Fruit fly (Drosophila melanogaster) whole organism, embryonic: ENCODE results near the gene mRpL10.

Source experiments
- ATbp ChIP-seq: fragments of 200-800 bp; sonication (Bioruptor generic); optimal IDR thresholded peaks from 2 replicates; lab custom pipeline; 2017; ENCODE audit warnings: missing biosample characterization, mild to moderate bottlenecking, missing genetic modification characterization, missing genetic modification reagents
- Ada2b ChIP-seq: fragments of 200-800 bp; sonication (Bioruptor generic); IDR thresholded peaks from 2 replicates; pipeline ENCODE4 v1.3.6; 2022; ENCODE audit warnings: missing biosample characterization, missing genetic modification characterization
- Aef1 ChIP-seq: fragments of 200-800 bp; sonication (Bioruptor generic); IDR thresholded peaks from 3 replicates; pipeline ENCODE4 v1.3.6; 2022; ENCODE audit warnings: missing biosample characterization, missing genetic modification characterization
- Bgb ChIP-seq: fragments of 200-800 bp; sonication (Bioruptor generic); IDR thresholded peaks from 2 replicates; pipeline ENCODE4 v1.3.6; 2022; ENCODE audit warnings: missing biosample characterization, missing genetic modification characterization; ENCODE audit not compliant: partially characterized antibody
- C15 ChIP-seq: fragments of 200-800 bp; sonication (Bioruptor generic); IDR thresholded peaks from 3 replicates; pipeline ENCODE4 v1.3.6; 2022; ENCODE audit warnings: missing biosample characterization, missing genetic modification characterization
- CG12104 ChIP-seq: fragments of 200-800 bp; sonication (Bioruptor generic); optimal IDR thresholded peaks from 3 replicates; lab custom pipeline; 2016; ENCODE audit warnings: missing biosample characterization, missing genetic modification characterization
- CG12391 ChIP-seq: fragments of 200-800 bp; sonication (Bioruptor generic); optimal IDR thresholded peaks from 3 replicates; lab custom pipeline; 2018; ENCODE audit warnings: missing biosample characterization, mild to moderate bottlenecking, missing genetic modification characterization, moderate library complexity
- CG16863 ChIP-seq: fragments of 200-800 bp; sonication (Bioruptor generic); optimal IDR thresholded peaks from 3 replicates; lab custom pipeline; 2016; ENCODE audit warnings: missing biosample characterization, missing genetic modification characterization
- CG17385 ChIP-seq: fragments of 200-800 bp; sonication (Bioruptor generic); optimal IDR thresholded peaks from 3 replicates; lab custom pipeline; 2018; ENCODE audit warnings: missing biosample characterization, mild to moderate bottlenecking, missing genetic modification characterization
- CG4328 ChIP-seq: fragments of 200-800 bp; sonication (Bioruptor generic); optimal IDR thresholded peaks from 3 replicates; lab custom pipeline; 2017; ENCODE audit warnings: missing biosample characterization, missing genetic modification reagents, missing genetic modification characterization
- CG4617 ChIP-seq: fragments of 200-800 bp; sonication (Bioruptor generic); optimal IDR thresholded peaks from 3 replicates; lab custom pipeline; 2016; ENCODE audit warnings: missing biosample characterization, missing genetic modification characterization, borderline replicate concordance
- CG6813 ChIP-seq: fragments of 200-800 bp; sonication (Bioruptor generic); optimal IDR thresholded peaks from 2 replicates; lab custom pipeline; 2017; ENCODE audit warnings: missing biosample characterization, missing genetic modification characterization, mild to moderate bottlenecking, moderate library complexity, missing genetic modification reagents
- CG7357 ChIP-seq: fragments of 200-800 bp; sonication (Bioruptor generic); IDR thresholded peaks from 3 replicates; pipeline ENCODE4 v1.3.6; 2022; ENCODE audit warnings: missing biosample characterization, missing genetic modification characterization
- CG7963 ChIP-seq: fragments of 200-800 bp; sonication (Bioruptor generic); IDR thresholded peaks from 3 replicates; pipeline ENCODE4 v1.3.6; 2022; ENCODE audit warnings: missing biosample characterization, missing genetic modification characterization; ENCODE audit not compliant: partially characterized antibody
- CG9797 ChIP-seq: fragments of 200-800 bp; sonication (Bioruptor generic); optimal IDR thresholded peaks from 3 replicates; lab custom pipeline; 2018; ENCODE audit warnings: missing biosample characterization, mild to moderate bottlenecking, missing genetic modification characterization
- CkIIα-i1 ChIP-seq: fragments of 200-800 bp; sonication (Bioruptor generic); IDR thresholded peaks from 2 replicates; pipeline ENCODE4 v1.3.6; 2022; ENCODE audit warnings: missing biosample characterization, missing genetic modification characterization
- CrebB ChIP-seq: fragments of 200-800 bp; sonication (Bioruptor generic); optimal IDR thresholded peaks from 3 replicates; lab custom pipeline; 2018; ENCODE audit warnings: missing biosample characterization, mild to moderate bottlenecking, missing genetic modification characterization
- D ChIP-seq, 2 experiments: fragments of 200-800 bp in 1 of 2; fragments of >200 bp in 1 of 2; sonication (Bioruptor generic) in 1 of 2; optimal IDR thresholded peaks; 2 replicates in 1 of 2; 3 replicates in 1 of 2; lab custom pipeline; 2017; ENCODE audit warnings: mild to moderate bottlenecking in 1 of 2, missing biosample characterization in 1 of 2, missing genetic modification characterization in 1 of 2, missing genetic modification reagents in 1 of 2
- Dp ChIP-seq: fragments of 200-800 bp; sonication (Bioruptor generic); optimal IDR thresholded peaks from 2 replicates; lab custom pipeline; 2018; ENCODE audit warnings: missing biosample characterization, mild to moderate bottlenecking, missing genetic modification characterization, moderate library complexity
- Drgx ChIP-seq: fragments of 200-800 bp; sonication (Bioruptor generic); IDR thresholded peaks from 2 replicates; pipeline ENCODE4 v1.3.6; 2022; ENCODE audit warnings: missing biosample characterization, missing genetic modification characterization
- Fer1 ChIP-seq: fragments of 200-800 bp; sonication (Bioruptor generic); optimal IDR thresholded peaks from 2 replicates; lab custom pipeline; 2017; ENCODE audit warnings: missing biosample characterization, mild to moderate bottlenecking, missing genetic modification characterization
- GATAe ChIP-seq: fragments of 200-800 bp; sonication (Bioruptor generic); conservative IDR thresholded peaks from 2 replicates; pipeline ENCODE4 v1.3.6; 2022; ENCODE audit warnings: missing biosample characterization, missing genetic modification characterization
- H15 ChIP-seq: fragments of 200-800 bp; sonication (Bioruptor generic); IDR thresholded peaks from 3 replicates; pipeline ENCODE4 v1.3.6; 2022; ENCODE audit warnings: missing biosample characterization, missing genetic modification characterization
- Hr39 ChIP-seq: fragments of >200 bp; optimal IDR thresholded peaks from 2 replicates; lab custom pipeline; 2017
- MESR4 ChIP-seq: fragments of 200-800 bp; sonication (Bioruptor generic); optimal IDR thresholded peaks from 2 replicates; lab custom pipeline; 2018; ENCODE audit warnings: missing biosample characterization, mild to moderate bottlenecking, missing genetic modification characterization, moderate library complexity
- Oaz ChIP-seq: fragments of 200-800 bp; sonication (Bioruptor generic); IDR thresholded peaks from 2 replicates; pipeline ENCODE4 v1.3.6; 2022; ENCODE audit warnings: missing biosample characterization, missing genetic modification characterization
- Rx ChIP-seq: fragments of 200-800 bp; sonication (Bioruptor generic); IDR thresholded peaks from 2 replicates; pipeline ENCODE4 v1.3.6; 2022; ENCODE audit warnings: missing biosample characterization, missing genetic modification characterization
- Sox100B ChIP-seq: fragments of 200-800 bp; sonication (Bioruptor generic); optimal IDR thresholded peaks from 3 replicates; lab custom pipeline; 2018; ENCODE audit warnings: missing biosample characterization, mild to moderate bottlenecking, missing genetic modification characterization
- TFAM ChIP-seq: fragments of 200-800 bp; sonication (Bioruptor generic); optimal IDR thresholded peaks from 2 replicates; lab custom pipeline; 2017; ENCODE audit warnings: missing biosample characterization, missing genetic modification characterization, inconsistent platforms
- ab ChIP-seq: fragments of 200-800 bp; sonication (Bioruptor generic); optimal IDR thresholded peaks from 2 replicates; lab custom pipeline; 2016; ENCODE audit warnings: missing biosample characterization, missing genetic modification characterization
- ash1 ChIP-seq: fragments of 200-800 bp; sonication (Bioruptor generic); optimal IDR thresholded peaks from 2 replicates; lab custom pipeline; 2018; ENCODE audit warnings: missing biosample characterization, mild to moderate bottlenecking, missing genetic modification characterization
- croc ChIP-seq: fragments of 200-800 bp; sonication (Bioruptor generic); conservative IDR thresholded peaks from 3 replicates; pipeline ENCODE4 v1.3.6; 2022; ENCODE audit warnings: missing biosample characterization, missing genetic modification characterization
- fd3F ChIP-seq: fragments of 200-800 bp; sonication (Bioruptor generic); optimal IDR thresholded peaks from 2 replicates; lab custom pipeline; 2018; ENCODE audit warnings: missing biosample characterization, mild to moderate bottlenecking, missing genetic modification characterization, moderate library complexity
- gem ChIP-seq: fragments of 200-800 bp; sonication (Bioruptor generic); optimal IDR thresholded peaks from 2 replicates; lab custom pipeline; 2019; ENCODE audit warnings: missing biosample characterization, mild to moderate bottlenecking, missing genetic modification characterization, moderate library complexity
- gfzf ChIP-seq: fragments of 200-800 bp; sonication (Bioruptor generic); optimal IDR thresholded peaks from 2 replicates; lab custom pipeline; 2016; ENCODE audit warnings: missing biosample characterization, mild to moderate bottlenecking, missing genetic modification characterization, moderate library complexity
- gsb-n ChIP-seq: fragments of 200-800 bp; sonication (Bioruptor generic); optimal IDR thresholded peaks from 3 replicates; lab custom pipeline; 2018; ENCODE audit warnings: missing biosample characterization, mild to moderate bottlenecking, missing genetic modification characterization
- ham ChIP-seq: fragments of 200-800 bp; sonication (Bioruptor generic); IDR thresholded peaks from 2 replicates; pipeline ENCODE4 v1.3.6; 2022; ENCODE audit warnings: missing biosample characterization, missing genetic modification characterization
- hkb ChIP-seq, 2 experiments: fragments of 200-800 bp in 1 of 2; fragments of >200 bp in 1 of 2; sonication (Bioruptor generic) in 1 of 2; IDR thresholded peaks in 1 of 2; optimal IDR thresholded peaks in 1 of 2; 2 replicates each; pipeline versions ENCODE4 v1.3.6 to Lab custom; 2017 to 2022; ENCODE audit warnings: missing biosample characterization in 1 of 2, missing genetic modification characterization in 1 of 2
- insv ChIP-seq, 2 experiments: fragments of 200-800 bp; sonication (Bioruptor generic); optimal IDR thresholded peaks; 3 replicates each; lab custom pipeline; 2016 to 2018; ENCODE audit warnings: missing biosample characterization in 2 of 2, missing genetic modification characterization in 2 of 2
- lov ChIP-seq, 2 experiments: fragments of 200-800 bp in 1 of 2; fragments of >200 bp in 1 of 2; sonication (Bioruptor generic) in 1 of 2; IDR thresholded peaks in 1 of 2; optimal IDR thresholded peaks in 1 of 2; 2 replicates in 1 of 2; 3 replicates in 1 of 2; pipeline versions ENCODE4 v1.3.6 to Lab custom; 2017 to 2022; ENCODE audit warnings: missing biosample characterization in 1 of 2, missing genetic modification characterization in 1 of 2
- peb ChIP-seq: fragments of 200-800 bp; sonication (Bioruptor generic); IDR thresholded peaks from 2 replicates; pipeline ENCODE4 v1.3.6; 2022; ENCODE audit warnings: missing biosample characterization, missing genetic modification characterization
- phol ChIP-seq: fragments of 200-800 bp; sonication (Bioruptor generic); optimal IDR thresholded peaks from 3 replicates; lab custom pipeline; 2018; ENCODE audit warnings: missing biosample characterization, mild to moderate bottlenecking, missing genetic modification characterization, moderate library complexity
- pita ChIP-seq: fragments of 200-800 bp; sonication (Bioruptor generic); optimal IDR thresholded peaks from 2 replicates; lab custom pipeline; 2017; ENCODE audit warnings: missing biosample characterization, mild to moderate bottlenecking, missing genetic modification characterization
- ranshi ChIP-seq: fragments of 200-800 bp; sonication (Bioruptor generic); IDR thresholded peaks from 2 replicates; pipeline ENCODE4 v1.3.6; 2022; ENCODE audit warnings: missing biosample characterization, missing genetic modification characterization
- repo ChIP-seq: fragments of 200-800 bp; sonication (Bioruptor generic); optimal IDR thresholded peaks from 2 replicates; lab custom pipeline; 2016; ENCODE audit warnings: missing biosample characterization, missing genetic modification characterization
- sim ChIP-seq: fragments of 200-800 bp; sonication (Bioruptor generic); IDR thresholded peaks from 2 replicates; pipeline ENCODE4 v1.3.6; 2022; ENCODE audit warnings: missing biosample characterization, missing genetic modification characterization
- sna ChIP-seq: fragments of 200-800 bp; sonication (Bioruptor generic); IDR thresholded peaks from 2 replicates; pipeline ENCODE4 v1.3.6; 2022; ENCODE audit warnings: missing biosample characterization, missing genetic modification characterization; ENCODE audit not compliant: partially characterized antibody
- tap ChIP-seq: fragments of 200-800 bp; optimal IDR thresholded peaks from 3 replicates; lab custom pipeline; 2019; ENCODE audit warnings: missing biosample characterization, mild to moderate bottlenecking, missing genetic modification characterization, moderate library complexity
- vfl ChIP-seq: fragments of 200-800 bp; sonication (Bioruptor generic); optimal IDR thresholded peaks from 2 replicates; lab custom pipeline; 2016; ENCODE audit warnings: missing biosample characterization, missing genetic modification characterization

mRpL10 gene

dm6 chr2L:221939-222489, 18.4 kb downstream of the mRpL10 start (continued):
- no peak for TF ChIP-seq insv (GFP tag; optimal IDR thresholded peaks at IDR 0.05; lab: Kevin White, UChicago)
- TF ChIP-seq Aef1: no peak
- no peak for TF ChIP-seq Hr39 (lab: Kevin White, UChicago)
- TF ChIP-seq D (optimal IDR thresholded peaks at IDR 0.05; lab: Kevin White, UChicago): peak; percentile 34
- TF ChIP-seq D (GFP tag; optimal IDR thresholded peaks at IDR 0.05; lab: Kevin White, UChicago): no peak
- TF ChIP-seq Rx: no peak
- TF ChIP-seq Sox100B (GFP tag; lab: Kevin White, UChicago): no peak
- no peak for TF ChIP-seq CG4328
- TF ChIP-seq fd3F (GFP tag; lab: Kevin White, UChicago): no peak
- no peak for TF ChIP-seq CG7963 (GFP tag; lab: Robert Waterston, UW)
- no peak for TF ChIP-seq TFAM (GFP tag; lab: Kevin White, UChicago)
- TF ChIP-seq gfzf: no peak
- TF ChIP-seq CrebB: no peak
- peak; percentile 43 for TF ChIP-seq repo (GFP tag; lab: Kevin White, UChicago)
- TF ChIP-seq gsb-n (tag; lab: Kevin White, UChicago): peak; percentile 20
- no peak for TF ChIP-seq CG12104 (GFP tag; lab: Kevin White, UChicago)
- no peak for TF ChIP-seq lov (optimal IDR thresholded peaks at IDR 0.05; lab: Kevin White, UChicago)
- TF ChIP-seq lov (GFP tag; IDR thresholded peaks at IDR 0.05; lab: Robert Waterston, UW): no peak
- TF ChIP-seq hkb (optimal IDR thresholded peaks at IDR 0.05; lab: Kevin White, UChicago): no peak
- no peak for TF ChIP-seq hkb (GFP tag; IDR thresholded peaks at IDR 0.05; lab: Robert Waterston, UW)
- peak; percentile 37 for TF ChIP-seq ATbp (GFP tag; lab: Kevin White, UChicago)
- TF ChIP-seq C15 (GFP tag; lab: Robert Waterston, UW): no peak
- no peak for TF ChIP-seq phol
- no peak for TF ChIP-seq H15 (GFP tag; lab: Robert Waterston, UW)
- TF ChIP-seq sna: peak; percentile 64; the same call in 1 of the 2 replicates
- no peak for TF ChIP-seq MESR4
- no peak for TF ChIP-seq ab (GFP tag; lab: Kevin White, UChicago)
- no peak for TF ChIP-seq gem (tag; lab: Kevin White, UChicago)
- TF ChIP-seq CG17385 (GFP tag; lab: Kevin White, UChicago): peak; percentile 18
- TF ChIP-seq Bgb (GFP tag; lab: Robert Waterston, UW): peak; percentile 12; the same call in 1 of the 2 replicates
- no peak for TF ChIP-seq CG6813 (GFP tag; lab: Kevin White, UChicago)
- TF ChIP-seq Fer1 (GFP tag; lab: Kevin White, UChicago): peak; percentile 48
- no peak for TF ChIP-seq ranshi (GFP tag; lab: Robert Waterston, UW)
- TF ChIP-seq croc (GFP tag; lab: Robert Waterston, UW): no peak
- no peak for TF ChIP-seq Oaz (GFP tag; lab: Robert Waterston, UW)
- no peak for TF ChIP-seq CG16863 (GFP tag; lab: Kevin White, UChicago)
- no peak for TF ChIP-seq Dp (GFP tag; lab: Kevin White, UChicago)
- TF ChIP-seq ash1: no peak
- no peak for TF ChIP-seq CG9797
- no peak for TF ChIP-seq Ada2b
- no peak for TF ChIP-seq tap (tag; lab: Kevin White, UChicago)
- TF ChIP-seq sim (GFP tag; lab: Robert Waterston, UW): no peak
- no peak for TF ChIP-seq CkIIα-i1 (GFP tag; lab: Robert Waterston, UW)
- TF ChIP-seq CG12391 (tag; lab: Kevin White, UChicago): no peak
- TF ChIP-seq vfl (GFP tag; lab: Kevin White, UChicago): no peak
- TF ChIP-seq CG7357 (GFP tag; lab: Robert Waterston, UW): no peak
- TF ChIP-seq GATAe (GFP tag; lab: Robert Waterston, UW): no peak
- no peak for TF ChIP-seq peb (GFP tag; lab: Robert Waterston, UW)
- no peak for TF ChIP-seq Drgx (GFP tag; lab: Robert Waterston, UW)
- TF ChIP-seq CG4617: no peak
- no peak for TF ChIP-seq pita
- no peak for TF ChIP-seq ham (GFP tag; lab: Robert Waterston, UW)
